Fruit fly (Drosophila melanogaster) whole organism, embryonic: ENCODE data around the gene CG10031.

Experiments
- chinmo ChIP-seq: fragments of 200-800 bp; sonication (Bioruptor generic); IDR thresholded peaks from 4 replicates; pipeline ENCODE4 v1.3.6; 2022; ENCODE audit warnings: missing biosample characterization, missing genetic modification characterization; ENCODE audit not compliant: partially characterized antibody
- sug ChIP-seq: fragments of 200-800 bp; optimal IDR thresholded peaks from 2 replicates; lab custom pipeline; 2019; ENCODE audit warnings: missing biosample characterization, mild to moderate bottlenecking, missing genetic modification characterization, moderate library complexity

dm6 chr2L:3655698-3656105 lies 43.2 kb downstream of the CG10031 start:
- TF ChIP-seq chinmo (GFP tag; lab: Robert Waterston, UW) (peak; percentile 74; the same call in 1 of the 4 replicates), sug (peak; percentile 98)
